Fruit fly (Drosophila melanogaster) whole organism: ENCODE measurements around the gene dikar.

Source experiments
- pan ChIP-seq: fragments of >200 bp; optimal IDR thresholded peaks from 2 replicates; lab custom pipeline; 2017
- usp ChIP-seq: fragments of >200 bp; optimal IDR thresholded peaks from 2 replicates; lab custom pipeline; 2017; ENCODE audit warnings: missing biosample characterization, missing genetic modification characterization, mixed read lengths

DNA sequence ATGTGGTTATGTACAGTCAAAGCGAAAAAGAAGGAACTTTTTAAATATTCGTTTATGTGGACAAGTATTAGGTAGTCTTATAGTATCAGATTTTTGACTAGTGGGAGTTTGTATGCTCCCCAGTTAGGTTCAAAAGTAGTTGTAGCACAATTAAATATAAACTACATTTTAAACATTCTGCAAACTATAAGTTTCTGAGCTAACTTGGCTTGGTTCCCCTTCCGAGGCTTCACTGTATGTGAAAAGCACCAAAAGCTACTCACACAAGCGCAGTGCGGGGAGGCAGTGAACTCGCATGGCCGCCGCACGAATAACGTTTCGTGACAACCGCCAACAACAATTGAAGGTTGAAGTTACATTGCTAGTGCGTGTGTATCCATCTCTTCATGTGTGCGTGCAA is 34.6 kb upstream of the dikar start:
- no peak for TF ChIP-seq pan (lab: Kevin White, UChicago)
- no peak for TF ChIP-seq usp (GFP tag; lab: Kevin White, UChicago)
